Worm (Caenorhabditis elegans) whole organism, mixed stage, embryonic: ENCODE results near the gene F59A7.2.

ENCODE experiments used
- blmp-1 ChIP-seq: fragments of 150-350 bp; optimal IDR thresholded peaks from 2 replicates; lab custom pipeline; 2014; ENCODE audit warnings: missing biosample characterization, missing genetic modification characterization
- nhr-2 ChIP-seq: fragments of 150-350 bp; optimal IDR thresholded peaks from 2 replicates; lab custom pipeline; 2014; ENCODE audit warnings: missing biosample characterization, missing genetic modification characterization
- nhr-76 ChIP-seq: sonication (generic microtip); optimal IDR thresholded peaks from 2 replicates; lab custom pipeline; 2017; ENCODE audit warnings: missing biosample characterization, missing genetic modification characterization
- pha-4 ChIP-seq: fragments of 150-350 bp; optimal IDR thresholded peaks from 2 replicates; lab custom pipeline; 2018; ENCODE audit warnings: missing biosample characterization, missing genetic modification reagents, missing genetic modification characterization
- snpc-4 ChIP-seq: fragments of 150-350 bp; optimal IDR thresholded peaks from 2 replicates; lab custom pipeline; 2014; ENCODE audit warnings: missing biosample characterization, missing genetic modification characterization
- sptf-1 ChIP-seq: sonication (generic microtip); optimal IDR thresholded peaks from 2 replicates; lab custom pipeline; 2017; ENCODE audit warnings: mild to moderate bottlenecking, missing genetic modification characterization, moderate library complexity, missing compliant biosample characterization
- ztf-11 ChIP-seq: fragments of 150-350 bp; optimal IDR thresholded peaks from 2 replicates; lab custom pipeline; 2014; ENCODE audit warnings: missing biosample characterization, missing genetic modification characterization

- TF ChIP-seq nhr-2 (tag; lab: Kevin White, UChicago) (no peak), nhr-76 (no peak), blmp-1 (tag; lab: Kevin White, UChicago) (no peak), sptf-1 (tag; lab: Kevin White, UChicago) (no peak), ztf-11 (tag; lab: Kevin White, UChicago) (no peak), pha-4 (no peak), snpc-4 (tag; lab: Kevin White, UChicago) (no peak)
Observed at ce11 chrV:2022374-2022773, 6.0 kb upstream of the F59A7.2 start, which contains the start of gene F59A7.5.
